Fruit fly (Drosophila melanogaster) whole organism: ENCODE measurements around the gene nej.

Source experiments
- Dll ChIP-seq: fragments of >200 bp; optimal IDR thresholded peaks from 2 replicates; lab custom pipeline; 2017
- psq ChIP-seq: fragments of >200 bp; optimal IDR thresholded peaks from 2 replicates; lab custom pipeline; 2017

- TF ChIP-seq Dll (lab: Kevin White, UChicago) (no peak), psq (lab: Kevin White, UChicago) (no peak)
Measured at dm6 chrX:9650048-9650447, 36.8 kb downstream of the nej start.
